Fruit fly (Drosophila melanogaster): ENCODE data around the gene CG43902.

- no peak for TF ChIP-seq CG8478 (optimal IDR thresholded peaks at IDR 0.05)
- no peak for TF ChIP-seq CTCF (optimal IDR thresholded peaks at IDR 0.05)
Observed at dm6 chrX:10212687-10213329, 54.6 kb downstream of the CG43902 start, which contains the start of gene ATPsyndelta.

All from S2 (cell line).